Worm (Caenorhabditis elegans) whole organism, L4 larva: ENCODE results near the gene col-185.
A peak's percentile ranks its signal among the peaks of the same experiment; 100 is the strongest.

Experiments
- F10B5.3 ChIP-seq: sonication (generic microtip); optimal IDR thresholded peaks from 2 replicates; lab custom pipeline; 2016; ENCODE audit warnings: mild to moderate bottlenecking, missing genetic modification characterization, missing compliant biosample characterization
- F44E2.7 ChIP-seq: fragments of 200-800 bp; sonication (Bioruptor generic); IDR thresholded peaks from 2 replicates; pipeline ENCODE4 v2.1.2; 2022; ENCODE audit warnings: missing genetic modification characterization, missing compliant biosample characterization
- R02D3.7 ChIP-seq: fragments of 150-350 bp; sonication (generic microtip); optimal IDR thresholded peaks from 3 replicates; lab custom pipeline; 2014; ENCODE audit warnings: missing biosample characterization, missing genetic modification characterization
- T20F7.1 ChIP-seq: fragments of 200-800 bp; sonication (Bioruptor generic); optimal IDR thresholded peaks from 2 replicates; lab custom pipeline; 2018; ENCODE audit warnings: mild to moderate bottlenecking, missing genetic modification characterization, missing compliant biosample characterization
- Y105C5A.15 ChIP-seq: fragments of 200-800 bp; sonication (Bioruptor generic); IDR thresholded peaks from 2 replicates; pipeline ENCODE4 v1.3.6; 2022; ENCODE audit warnings: missing genetic modification characterization, missing compliant biosample characterization
- Y48G9A.11 ChIP-seq: fragments of 200-800 bp; sonication (Bioruptor generic); IDR thresholded peaks from 2 replicates; pipeline ENCODE4 v1.3.6; 2022; ENCODE audit warnings: missing genetic modification reagents, missing genetic modification characterization, missing compliant biosample characterization
- Y5F2A.4 ChIP-seq: fragments of 200-800 bp; sonication (Bioruptor generic); optimal IDR thresholded peaks from 2 replicates; lab custom pipeline; 2018; ENCODE audit warnings: mild to moderate bottlenecking, missing genetic modification characterization, missing compliant biosample characterization
- Y75B8A.6 ChIP-seq: fragments of 200-800 bp; sonication (Bioruptor generic); IDR thresholded peaks from 2 replicates; pipeline ENCODE4 v1.3.6; 2022; ENCODE audit warnings: missing genetic modification reagents, missing genetic modification characterization, missing compliant biosample characterization
- ZK337.2 ChIP-seq: fragments of 200-800 bp; sonication (Bioruptor generic); IDR thresholded peaks from 2 replicates; pipeline ENCODE4 v1.3.6; 2022; ENCODE audit warnings: missing genetic modification reagents, missing genetic modification characterization, missing compliant biosample characterization
- attf-4 ChIP-seq: sonication (generic microtip); optimal IDR thresholded peaks from 3 replicates; lab custom pipeline; 2017; ENCODE audit warnings: missing biosample characterization, missing genetic modification characterization
- ceh-82 ChIP-seq: sonication (generic microtip); optimal IDR thresholded peaks from 2 replicates; lab custom pipeline; 2017; ENCODE audit warnings: missing biosample characterization, missing genetic modification characterization
- cey-2 ChIP-seq: sonication (generic microtip); optimal IDR thresholded peaks from 3 replicates; lab custom pipeline; 2017; ENCODE audit warnings: missing genetic modification characterization, mild to moderate bottlenecking, missing compliant biosample characterization, antibody characterized with exemption, borderline replicate concordance; ENCODE audit not compliant: insufficient read depth
- ctbp-1 ChIP-seq: fragments of 200-800 bp; sonication (Bioruptor generic); IDR thresholded peaks from 2 replicates; pipeline ENCODE4 v1.3.6; 2022; ENCODE audit warnings: missing genetic modification reagents, missing genetic modification characterization, missing compliant biosample characterization
- daf-12 ChIP-seq: fragments of 150-350 bp; optimal IDR thresholded peaks from 2 replicates; lab custom pipeline; 2014; ENCODE audit warnings: missing biosample characterization, missing genetic modification reagents, missing genetic modification characterization
- daf-16 ChIP-seq, 3 experiments: sonication (generic microtip); optimal IDR thresholded peaks; 2 replicates each; lab custom pipeline; 2016 to 2017; ENCODE audit warnings: missing genetic modification characterization in 3 of 3, missing genetic modification reagents in 3 of 3, mild to moderate bottlenecking in 2 of 3, missing compliant biosample characterization in 2 of 3, missing biosample characterization in 1 of 3, moderate library complexity in 1 of 3
- daf-19 ChIP-seq: fragments of 200-800 bp; sonication (Bioruptor generic); conservative IDR thresholded peaks from 2 replicates; pipeline ENCODE4 v1.3.6; 2022; ENCODE audit warnings: missing genetic modification characterization, missing compliant biosample characterization
- dmd-6 ChIP-seq: fragments of 200-800 bp; sonication (Bioruptor generic); IDR thresholded peaks from 2 replicates; pipeline ENCODE4 v1.3.6; 2022; ENCODE audit warnings: missing genetic modification reagents, missing genetic modification characterization, missing compliant biosample characterization
- dmd-9 ChIP-seq: fragments of 200-800 bp; sonication (Bioruptor generic); IDR thresholded peaks from 2 replicates; pipeline ENCODE4 v1.3.6; 2022; ENCODE audit warnings: missing genetic modification reagents, missing genetic modification characterization, missing compliant biosample characterization
- duxl-1 ChIP-seq: sonication (generic microtip); optimal IDR thresholded peaks from 2 replicates; lab custom pipeline; 2016; ENCODE audit warnings: mild to moderate bottlenecking, missing genetic modification characterization, moderate library complexity, missing compliant biosample characterization; ENCODE audit not compliant: poor library complexity
- gei-8 ChIP-seq: fragments of 200-800 bp; sonication (Bioruptor generic); optimal IDR thresholded peaks from 2 replicates; lab custom pipeline; 2018; ENCODE audit warnings: mild to moderate bottlenecking, missing genetic modification characterization, missing compliant biosample characterization
- hif-1 ChIP-seq, 2 experiments: sonication (generic microtip); optimal IDR thresholded peaks; 2 replicates each; lab custom pipeline; 2016 to 2017; ENCODE audit warnings: missing compliant biosample characterization in 2 of 2, missing genetic modification characterization in 2 of 2, missing genetic modification reagents in 2 of 2, missing genotype in 2 of 2, mild to moderate bottlenecking in 1 of 2
- hmg-1.1 ChIP-seq: fragments of 200-800 bp; sonication (Bioruptor generic); IDR thresholded peaks from 2 replicates; pipeline ENCODE4 v1.3.6; 2022; ENCODE audit warnings: missing genetic modification reagents, missing genetic modification characterization, missing compliant biosample characterization
- lin-13 ChIP-seq: fragments of 150-350 bp; optimal IDR thresholded peaks from 2 replicates; lab custom pipeline; 2014; ENCODE audit warnings: missing biosample characterization, missing genetic modification reagents, missing genetic modification characterization
- lin-38 ChIP-seq: fragments of 200-800 bp; sonication (Bioruptor generic); IDR thresholded peaks from 2 replicates; pipeline ENCODE4 v1.3.6; 2022; ENCODE audit warnings: missing genetic modification reagents, missing genetic modification characterization, missing compliant biosample characterization
- lsy-2 ChIP-seq, 2 experiments: fragments of 150-350 bp in 1 of 2; sonication (generic microtip) in 1 of 2; optimal IDR thresholded peaks; 2 replicates each; lab custom pipeline; 2014 to 2017; ENCODE audit warnings: missing biosample characterization in 2 of 2, missing genetic modification characterization in 2 of 2
- madf-5 ChIP-seq, 2 experiments: fragments of 200-800 bp; sonication (Bioruptor generic); IDR thresholded peaks; 2 replicates each; pipeline ENCODE4 v1.3.6; 2022; ENCODE audit warnings: missing compliant biosample characterization in 2 of 2, missing genetic modification characterization in 2 of 2
- mep-1 ChIP-seq: fragments of 150-350 bp; sonication (generic microtip); optimal IDR thresholded peaks from 3 replicates; lab custom pipeline; 2014; ENCODE audit warnings: missing biosample characterization, missing genetic modification characterization
- mes-2 ChIP-seq: sonication (generic microtip); optimal IDR thresholded peaks from 2 replicates; lab custom pipeline; 2016; ENCODE audit warnings: missing genotype, mild to moderate bottlenecking, missing genetic modification characterization, missing compliant biosample characterization; ENCODE audit not compliant: poor library complexity, severe bottlenecking
- mxl-2 ChIP-seq: fragments of 200-800 bp; sonication (Bioruptor generic); conservative IDR thresholded peaks from 2 replicates; pipeline ENCODE4 v1.3.6; 2022; ENCODE audit warnings: missing genetic modification reagents, missing genetic modification characterization, missing compliant biosample characterization
- nhr-10 ChIP-seq: fragments of 150-350 bp; optimal IDR thresholded peaks from 2 replicates; lab custom pipeline; 2014; ENCODE audit warnings: missing biosample characterization, missing genetic modification characterization
- nhr-102 ChIP-seq: sonication (generic microtip); optimal IDR thresholded peaks from 2 replicates; lab custom pipeline; 2016; ENCODE audit warnings: mild to moderate bottlenecking, missing genetic modification characterization, moderate library complexity, missing compliant biosample characterization
- nhr-25 ChIP-seq: sonication (generic microtip); optimal IDR thresholded peaks from 2 replicates; lab custom pipeline; 2017; ENCODE audit warnings: missing genetic modification characterization, mild to moderate bottlenecking, missing compliant biosample characterization, antibody characterized with exemption, moderate library complexity, borderline replicate concordance; ENCODE audit not compliant: insufficient read depth
- nhr-42 ChIP-seq: fragments of 200-800 bp; sonication (Bioruptor generic); IDR thresholded peaks from 2 replicates; pipeline ENCODE4 v1.3.6; 2022; ENCODE audit warnings: missing genetic modification characterization, missing compliant biosample characterization
- nhr-6 ChIP-seq: fragments of 150-350 bp; optimal IDR thresholded peaks from 2 replicates; lab custom pipeline; 2014; ENCODE audit warnings: missing biosample characterization, missing genetic modification characterization
- nhr-76 ChIP-seq: fragments of 150-350 bp; optimal IDR thresholded peaks from 2 replicates; lab custom pipeline; 2014; ENCODE audit warnings: missing biosample characterization, missing genetic modification characterization
- nhr-77 ChIP-seq: fragments of 150-350 bp; optimal IDR thresholded peaks from 2 replicates; lab custom pipeline; 2014; ENCODE audit warnings: missing biosample characterization, missing genetic modification characterization
- pha-4 ChIP-seq, 2 experiments: fragments of 150-350 bp in 1 of 2; fragments of 200-800 bp in 1 of 2; sonication (Bioruptor generic) in 1 of 2; IDR thresholded peaks in 1 of 2; optimal IDR thresholded peaks in 1 of 2; 2 replicates each; pipeline versions ENCODE4 v1.3.6 to Lab custom; 2014 to 2022; ENCODE audit warnings: missing genetic modification characterization in 2 of 2, missing genetic modification reagents in 2 of 2, missing biosample characterization in 1 of 2, missing compliant biosample characterization in 1 of 2
- pqm-1 ChIP-seq: sonication (generic microtip); optimal IDR thresholded peaks from 2 replicates; lab custom pipeline; 2017; ENCODE audit warnings: missing biosample characterization, missing genetic modification characterization
- rbr-2 ChIP-seq: sonication (generic microtip); optimal IDR thresholded peaks from 2 replicates; lab custom pipeline; 2016; ENCODE audit warnings: missing genotype, missing genetic modification characterization, missing compliant biosample characterization
- set-16 ChIP-seq: fragments of 200-800 bp; sonication (Bioruptor generic); IDR thresholded peaks from 2 replicates; pipeline ENCODE4 v1.3.6; 2022; ENCODE audit warnings: missing genetic modification reagents, missing genetic modification characterization, missing compliant biosample characterization
- skn-1 ChIP-seq: fragments of 150-350 bp; optimal IDR thresholded peaks from 2 replicates; lab custom pipeline; 2014; ENCODE audit warnings: missing biosample characterization, missing genetic modification characterization
- snpc-4 ChIP-seq: fragments of 150-350 bp; optimal IDR thresholded peaks from 2 replicates; lab custom pipeline; 2014; ENCODE audit warnings: missing biosample characterization, missing genetic modification characterization
- tra-1 ChIP-seq: fragments of 200-800 bp; sonication (Bioruptor generic); IDR thresholded peaks from 2 replicates; pipeline ENCODE4 v1.3.6; 2022; ENCODE audit warnings: missing genetic modification reagents, missing genetic modification characterization, missing compliant biosample characterization
- unc-39 ChIP-seq: sonication (generic microtip); optimal IDR thresholded peaks from 2 replicates; lab custom pipeline; 2017; ENCODE audit warnings: missing biosample characterization, missing genetic modification characterization
- zag-1 ChIP-seq: fragments of 150-350 bp; optimal IDR thresholded peaks from 2 replicates; lab custom pipeline; 2014; ENCODE audit warnings: missing biosample characterization, missing genetic modification characterization
- zip-11 ChIP-seq: fragments of 200-800 bp; sonication (Bioruptor generic); IDR thresholded peaks from 2 replicates; pipeline ENCODE4 v1.3.6; 2022; ENCODE audit warnings: missing genetic modification characterization, missing compliant biosample characterization
- zip-2 ChIP-seq: fragments of 150-350 bp; optimal IDR thresholded peaks from 2 replicates; lab custom pipeline; 2014; ENCODE audit warnings: missing biosample characterization, missing genetic modification characterization
- ztf-11 ChIP-seq: fragments of 150-350 bp; optimal IDR thresholded peaks from 2 replicates; lab custom pipeline; 2014; ENCODE audit warnings: missing biosample characterization, missing genetic modification characterization
- ztf-7 ChIP-seq: fragments of 150-350 bp; optimal IDR thresholded peaks from 2 replicates; lab custom pipeline; 2014; ENCODE audit warnings: missing biosample characterization, missing genetic modification characterization

The col-185 gene

ce11 chrX:13511796-13512195, 899 bp upstream of the col-185 start (continued):
- TF ChIP-seq pqm-1 (tag; lab: Kevin White, UChicago) (no peak), Y5F2A.4 (GFP tag; lab: Kevin White, UChicago) (no peak), T20F7.1 (GFP tag; lab: Kevin White, UChicago) (peak; percentile 53), set-16 (GFP tag; lab: Robert Waterston, UW) (no peak), daf-12 (tag; lab: Kevin White, UChicago) (no peak), cey-2 (no peak), daf-19 (GFP tag; lab: Robert Waterston, UW) (no peak), ztf-11 (no peak), hif-1 (tag; optimal IDR thresholded peaks at IDR 0.05; lab: Kevin White, UChicago) (peak in 1 of 2 experiments; percentile 51), ceh-82 (tag; lab: Kevin White, UChicago) (no peak), tra-1 (peak; percentile 69; the same call in 1 of the 2 replicates), F10B5.3 (tag; lab: Kevin White, UChicago) (peak; percentile 36), lin-38 (peak; percentile 76), mep-1 (tag; lab: Kevin White, UChicago) (peak; percentile 59), hmg-1.1 (peak; percentile 89), duxl-1 (tag; lab: Kevin White, UChicago) (peak; percentile 80), pha-4 (GFP tag; IDR thresholded peaks at IDR 0.05; lab: Robert Waterston, UW) (peak; percentile 89; the same call in 1 of the 2 replicates), pha-4 (tag; optimal IDR thresholded peaks at IDR 0.05; lab: Kevin White, UChicago) (no peak), Y105C5A.15 (GFP tag; lab: Robert Waterston, UW) (0 out of 2 replicates have a peak, but pooled peaks have one; percentile 32), rbr-2 (tag; lab: Kevin White, UChicago) (peak; percentile 68), mxl-2 (0 out of 2 replicates have a peak, but pooled peaks have one; percentile 44), nhr-76 (tag; lab: Kevin White, UChicago) (no peak), ctbp-1 (GFP tag; lab: Robert Waterston, UW) (peak; percentile 79), ZK337.2 (GFP tag; lab: Robert Waterston, UW) (0 out of 2 replicates have a peak, but pooled peaks have one; percentile 64), lin-13 (GFP tag; lab: Kevin White, UChicago) (peak; percentile 14), R02D3.7 (tag; lab: Kevin White, UChicago) (no peak), madf-5 (GFP tag; IDR thresholded peaks at IDR 0.05; lab: Robert Waterston, UW) (peak; percentile 73 to 91; a peak in 3 of 4 replicates), nhr-6 (tag; lab: Kevin White, UChicago) (peak; percentile 55), zip-11 (GFP tag; lab: Robert Waterston, UW) (no peak), unc-39 (tag; lab: Kevin White, UChicago) (no peak), nhr-77 (no peak), nhr-102 (tag; lab: Kevin White, UChicago) (peak; percentile 68), zag-1 (tag; lab: Kevin White, UChicago) (no peak), lsy-2 (tag; optimal IDR thresholded peaks at IDR 0.05; lab: Kevin White, UChicago) (peak in 1 of 2 experiments; percentile 63), snpc-4 (no peak), Y75B8A.6 (GFP tag; lab: Robert Waterston, UW) (0 out of 2 replicates have a peak, but pooled peaks have one; percentile 43), Y48G9A.11 (GFP tag; lab: Robert Waterston, UW) (0 out of 2 replicates have a peak, but pooled peaks have one; percentile 49), dmd-9 (GFP tag; lab: Robert Waterston, UW) (0 out of 2 replicates have a peak, but pooled peaks have one; percentile 23), mes-2 (peak; percentile 77), zip-2 (tag; lab: Kevin White, UChicago) (peak; percentile 57), ztf-7 (tag; lab: Kevin White, UChicago) (peak; percentile 36), dmd-6 (GFP tag; lab: Robert Waterston, UW) (peak; percentile 69), F44E2.7 (GFP tag; lab: Robert Waterston, UW) (peak; percentile 87; the same call in 1 of the 2 replicates), nhr-42 (peak; percentile 59; the same call in 1 of the 2 replicates), gei-8 (GFP tag; lab: Kevin White, UChicago) (peak; percentile 12), attf-4 (tag; lab: Kevin White, UChicago) (no peak), nhr-10 (no peak), skn-1 (tag; lab: Kevin White, UChicago) (no peak), nhr-25 (tag; lab: Kevin White, UChicago) (no peak), daf-16 (GFP tag; optimal IDR thresholded peaks at IDR 0.05; lab: Kevin White, UChicago) (peak; percentile 37 to 89), daf-16 (tag; optimal IDR thresholded peaks at IDR 0.05; lab: Kevin White, UChicago) (peak; percentile 65)
